Worm (Caenorhabditis elegans): ENCODE measurements around the gene ZK218.4.

ZK218.4 gene

ce11 chrV:17089931-17090429, 8.7 kb upstream of the ZK218.4 start, which contains the start of gene srh-237:
Gene srh-237, plus strand, starts transcription at chrV:17090379.
- TF ChIP-seq elt-2 (tag; optimal IDR thresholded peaks at IDR 0.05) (peak; percentile 79), fos-1 (tag; optimal IDR thresholded peaks at IDR 0.05) (no peak), pqm-1 (tag; optimal IDR thresholded peaks at IDR 0.05) (peak; percentile 80), skn-1 (tag; optimal IDR thresholded peaks at IDR 0.05) (peak; percentile 35)

ce11 chrV:17092262-17092661, 6.4 kb upstream of the ZK218.4 start, which contains the start of gene ZK218.1:
Gene ZK218.1, plus strand, starts transcription at chrV:17092562.
- TF ChIP-seq nhr-76 (tag; optimal IDR thresholded peaks at IDR 0.05): no peak
- TF ChIP-seq elt-2 (tag; optimal IDR thresholded peaks at IDR 0.05): no peak
- no peak for TF ChIP-seq ztf-11 (tag; optimal IDR thresholded peaks at IDR 0.05)
- TF ChIP-seq elt-3 (tag; optimal IDR thresholded peaks at IDR 0.05): no peak
- no peak for TF ChIP-seq lin-15B (tag; optimal IDR thresholded peaks at IDR 0.05)
- TF ChIP-seq skn-1 (tag; optimal IDR thresholded peaks at IDR 0.05): no peak
- no peak for TF ChIP-seq nhr-77 (tag; optimal IDR thresholded peaks at IDR 0.05)
- TF ChIP-seq nhr-28 (tag; optimal IDR thresholded peaks at IDR 0.05): no peak
- no peak for TF ChIP-seq fkh-10 (GFP tag; optimal IDR thresholded peaks at IDR 0.05)
- TF ChIP-seq hmg-11 (tag; optimal IDR thresholded peaks at IDR 0.05): no peak
- TF ChIP-seq egl-5 (tag; optimal IDR thresholded peaks at IDR 0.05): no peak
- TF ChIP-seq unc-39 (tag; optimal IDR thresholded peaks at IDR 0.05): no peak
- TF ChIP-seq ceh-28 (tag; optimal IDR thresholded peaks at IDR 0.05): no peak
- no peak for TF ChIP-seq ceh-16 (tag; optimal IDR thresholded peaks at IDR 0.05)
- TF ChIP-seq ceh-9 (tag; optimal IDR thresholded peaks at IDR 0.05): no peak
- TF ChIP-seq eor-1 (tag; optimal IDR thresholded peaks at IDR 0.05): no peak
- TF ChIP-seq mdl-1 (tag; optimal IDR thresholded peaks at IDR 0.05): no peak

ce11 chrV:17094568-17094967, 4.1 kb upstream of the ZK218.4 start:
- TF ChIP-seq ceh-16 (tag; optimal IDR thresholded peaks at IDR 0.05) (no peak), nhr-28 (tag; optimal IDR thresholded peaks at IDR 0.05) (no peak), ZK546.5 (tag; optimal IDR thresholded peaks at IDR 0.05) (no peak)

DNA sequence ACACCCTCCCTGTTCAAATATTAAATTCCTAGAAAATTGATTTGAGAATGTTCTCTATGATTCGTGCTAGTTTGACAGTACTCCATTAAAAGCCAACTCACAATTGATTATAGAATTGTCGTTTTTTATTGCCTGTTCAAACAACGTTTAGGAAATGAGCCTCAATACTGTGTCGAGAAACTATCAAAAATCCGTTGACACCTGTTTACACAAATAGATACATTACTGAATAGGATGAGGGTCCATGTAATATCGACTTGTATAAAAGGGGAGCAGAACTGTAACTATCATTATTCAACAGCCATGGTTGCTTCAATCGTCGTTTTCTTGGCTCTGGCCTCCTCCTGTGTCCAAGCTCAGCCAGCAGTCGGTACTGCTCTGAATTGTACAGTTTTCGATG, 2.2 kb downstream of the ZK218.4 start, which contains the start of gene ZK218.5:
ZK218.5 (plus strand) TSS at position 301 of the 400 bp plus-strand sequence.
- TF ChIP-seq elt-2 (tag; optimal IDR thresholded peaks at IDR 0.05) (no peak), ceh-28 (tag; optimal IDR thresholded peaks at IDR 0.05) (no peak)

DNA sequence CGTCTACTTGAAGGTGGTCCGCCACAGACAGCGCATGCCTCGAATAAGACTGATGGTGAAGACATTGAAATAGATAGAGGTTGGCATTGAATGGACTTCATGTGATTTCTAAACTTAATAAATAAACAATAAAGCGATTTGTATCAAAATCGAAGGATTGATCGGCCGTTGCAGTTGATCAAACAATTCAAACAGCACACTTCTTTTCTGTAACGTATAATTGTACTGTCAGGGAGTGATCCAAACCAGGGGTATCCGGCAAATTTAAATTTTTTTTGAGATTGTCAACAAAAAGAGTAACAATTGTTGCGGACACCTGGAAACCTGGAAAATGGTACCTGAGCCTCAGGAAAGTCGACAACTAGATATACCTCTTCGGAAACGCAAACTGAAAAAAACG, 5.9 kb downstream of the ZK218.4 start, which contains the start of gene nhr-248:
nhr-248 (minus strand) TSS at position 101 of the 400 bp plus-strand sequence.
- no peak for TF ChIP-seq ama-1 (optimal IDR thresholded peaks at IDR 0.05)
- TF ChIP-seq egl-5 (tag; optimal IDR thresholded peaks at IDR 0.05): no peak
- TF ChIP-seq fos-1 (tag; optimal IDR thresholded peaks at IDR 0.05): no peak
- no peak for TF ChIP-seq ZK546.5 (tag; optimal IDR thresholded peaks at IDR 0.05)
- no peak for TF ChIP-seq mdl-1 (tag; optimal IDR thresholded peaks at IDR 0.05)
- no peak for TF ChIP-seq nhr-237 (tag; optimal IDR thresholded peaks at IDR 0.05)
- no peak for TF ChIP-seq aly-2 (tag; optimal IDR thresholded peaks at IDR 0.05)
- TF ChIP-seq lin-39 (tag; optimal IDR thresholded peaks at IDR 0.05): no peak
- no peak for TF ChIP-seq nfya-1 (tag; optimal IDR thresholded peaks at IDR 0.05; ENCODE audit: insufficient read depth)
- no peak for TF ChIP-seq eor-1 (tag; optimal IDR thresholded peaks at IDR 0.05)

DNA sequence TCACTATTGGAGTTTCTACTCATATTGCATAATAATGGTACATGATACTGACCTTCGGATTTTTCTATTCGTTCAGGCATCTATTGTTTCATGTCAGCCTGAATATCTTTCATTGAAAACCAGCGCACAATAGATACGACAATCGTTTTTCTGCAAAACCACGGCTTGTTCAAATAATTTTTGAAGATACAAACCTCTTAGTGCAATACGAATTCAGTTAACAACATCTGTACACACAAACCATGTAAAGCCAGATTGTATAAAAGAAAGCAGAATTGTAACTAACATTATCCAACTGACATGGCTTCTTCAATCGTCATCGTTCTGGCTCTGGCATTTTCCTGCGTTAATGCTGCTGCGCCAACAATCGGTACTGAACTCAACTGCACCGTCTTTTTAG, 6.8 kb downstream of the ZK218.4 start, which contains the start of gene ZK218.7:
ZK218.7 (plus strand) TSS at position 301 of the 400 bp plus-strand sequence.
- TF ChIP-seq ZK546.5 (tag; optimal IDR thresholded peaks at IDR 0.05) (no peak), sea-2 (GFP tag; optimal IDR thresholded peaks at IDR 0.05) (no peak), pqm-1 (tag; optimal IDR thresholded peaks at IDR 0.05) (no peak), skn-1 (tag; optimal IDR thresholded peaks at IDR 0.05) (no peak), nhr-25 (tag; optimal IDR thresholded peaks at IDR 0.05) (no peak), nhr-11 (tag; optimal IDR thresholded peaks at IDR 0.05) (no peak), egl-5 (tag; optimal IDR thresholded peaks at IDR 0.05) (no peak), lsy-12 (tag; optimal IDR thresholded peaks at IDR 0.05) (no peak)

DNA sequence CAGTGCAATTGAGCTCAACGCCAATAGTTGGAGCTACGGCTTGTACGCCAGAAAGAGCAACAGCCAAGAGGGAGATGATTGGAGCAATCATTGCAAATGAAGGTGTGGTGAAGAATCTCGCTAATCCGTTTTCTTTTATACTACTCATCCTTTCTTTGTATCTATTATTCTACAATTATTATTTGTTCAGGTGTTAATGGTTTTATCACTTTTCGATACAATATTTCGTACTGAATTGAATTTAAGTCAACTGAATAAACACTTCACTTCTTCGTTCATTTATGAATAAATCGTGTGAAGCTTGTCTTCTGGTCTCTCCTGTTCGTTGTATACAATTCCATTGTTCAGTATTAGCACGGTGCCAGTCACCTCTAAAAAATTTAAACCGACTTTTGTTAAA, 9.7 kb downstream of the ZK218.4 start, which contains the start of gene ZK218.11:
ZK218.11 (minus strand) TSS at position 101 of the 400 bp plus-strand sequence.
- no peak for TF ChIP-seq sea-2 (GFP tag; optimal IDR thresholded peaks at IDR 0.05)
- TF ChIP-seq nhr-23 (tag; optimal IDR thresholded peaks at IDR 0.05): no peak
- no peak for TF ChIP-seq snpc-4 (tag; optimal IDR thresholded peaks at IDR 0.05)
- TF ChIP-seq ZK546.5 (tag; optimal IDR thresholded peaks at IDR 0.05): no peak
- no peak for TF ChIP-seq lsy-12 (tag; optimal IDR thresholded peaks at IDR 0.05)
- no peak for TF ChIP-seq egl-27 (tag; optimal IDR thresholded peaks at IDR 0.05)
- no peak for TF ChIP-seq zag-1 (tag; optimal IDR thresholded peaks at IDR 0.05)
- no peak for TF ChIP-seq ceh-16 (tag; optimal IDR thresholded peaks at IDR 0.05)
- TF ChIP-seq ceh-28 (tag; optimal IDR thresholded peaks at IDR 0.05): no peak
